Worm (Caenorhabditis elegans) whole organism, L2 larva: ENCODE results near the gene pak-2.

Experiments used
- F13H6.1 ChIP-seq: sonication (generic microtip); optimal IDR thresholded peaks from 2 replicates; lab custom pipeline; 2016; ENCODE audit warnings: missing genetic modification characterization, missing compliant biosample characterization
- R02D3.7 ChIP-seq: fragments of 150-350 bp; optimal IDR thresholded peaks from 2 replicates; lab custom pipeline; 2014; ENCODE audit warnings: missing biosample characterization, missing genetic modification characterization
- Y55F3AM.14 ChIP-seq: fragments of 200-800 bp; sonication (Bioruptor generic); optimal IDR thresholded peaks from 2 replicates; lab custom pipeline; 2018; ENCODE audit warnings: mild to moderate bottlenecking, missing genetic modification characterization, missing compliant biosample characterization
- ZK546.5 ChIP-seq: sonication (generic microtip); optimal IDR thresholded peaks from 2 replicates; lab custom pipeline; 2017; ENCODE audit warnings: missing biosample characterization, missing genetic modification characterization
- alr-1 ChIP-seq: fragments of 150-350 bp; optimal IDR thresholded peaks from 2 replicates; lab custom pipeline; 2014; ENCODE audit warnings: missing biosample characterization, missing genetic modification characterization
- blmp-1 ChIP-seq: sonication (generic microtip); optimal IDR thresholded peaks from 2 replicates; lab custom pipeline; 2017; ENCODE audit warnings: missing genetic modification characterization, mild to moderate bottlenecking, missing compliant biosample characterization, antibody characterized with exemption, moderate library complexity; ENCODE audit not compliant: insufficient read depth
- ceh-16 ChIP-seq: fragments of 150-350 bp; optimal IDR thresholded peaks from 2 replicates; lab custom pipeline; 2014; ENCODE audit warnings: missing biosample characterization, missing genetic modification characterization
- ceh-82 ChIP-seq: fragments of 150-350 bp; optimal IDR thresholded peaks from 2 replicates; lab custom pipeline; 2014; ENCODE audit warnings: missing biosample characterization, missing genetic modification characterization
- crh-2 ChIP-seq: sonication (generic microtip); optimal IDR thresholded peaks from 2 replicates; lab custom pipeline; 2017; ENCODE audit warnings: missing biosample characterization, missing genetic modification characterization
- egl-27 ChIP-seq: sonication (generic microtip); optimal IDR thresholded peaks from 3 replicates; lab custom pipeline; 2017; ENCODE audit warnings: missing biosample characterization, missing genetic modification reagents, missing genetic modification characterization
- elt-1 ChIP-seq: fragments of 150-350 bp; optimal IDR thresholded peaks from 2 replicates; lab custom pipeline; 2014; ENCODE audit warnings: missing biosample characterization, missing genetic modification characterization
- elt-3 ChIP-seq: sonication (generic microtip); optimal IDR thresholded peaks from 2 replicates; lab custom pipeline; 2017; ENCODE audit warnings: missing biosample characterization, missing genetic modification characterization
- fos-1 ChIP-seq: fragments of 150-350 bp; optimal IDR thresholded peaks from 2 replicates; lab custom pipeline; 2014; ENCODE audit warnings: missing biosample characterization, missing genetic modification characterization
- gmeb-1 ChIP-seq: fragments of 150-350 bp; optimal IDR thresholded peaks from 2 replicates; lab custom pipeline; 2014; ENCODE audit warnings: missing biosample characterization, missing genetic modification characterization
- lin-11 ChIP-seq: fragments of 150-350 bp; sonication (generic microtip); optimal IDR thresholded peaks from 2 replicates; lab custom pipeline; 2014; ENCODE audit warnings: missing biosample characterization, missing genetic modification characterization, inconsistent platforms, mixed read lengths
- lin-39 ChIP-seq: fragments of 150-350 bp; optimal IDR thresholded peaks from 2 replicates; lab custom pipeline; 2014; ENCODE audit warnings: missing biosample characterization, missing genetic modification reagents, missing genetic modification characterization
- lsy-2 ChIP-seq, 2 experiments: fragments of 150-350 bp in 1 of 2; sonication (generic microtip) in 1 of 2; optimal IDR thresholded peaks; 2 replicates each; lab custom pipeline; 2014 to 2017; ENCODE audit warnings: missing biosample characterization in 2 of 2, missing genetic modification characterization in 2 of 2
- mab-5 ChIP-seq: fragments of 150-350 bp; optimal IDR thresholded peaks from 2 replicates; lab custom pipeline; 2014; ENCODE audit warnings: missing biosample characterization, missing genetic modification characterization
- mbf-1 ChIP-seq: sonication (generic microtip); optimal IDR thresholded peaks from 2 replicates; lab custom pipeline; 2017; ENCODE audit warnings: missing biosample characterization, missing genetic modification characterization
- mdl-1 ChIP-seq, 2 experiments: fragments of 150-350 bp in 1 of 2; sonication (generic microtip) in 1 of 2; optimal IDR thresholded peaks; 2 replicates each; lab custom pipeline; 2017; ENCODE audit warnings: missing biosample characterization in 2 of 2, missing genetic modification characterization in 2 of 2
- nhr-10 ChIP-seq: sonication (generic microtip); optimal IDR thresholded peaks from 2 replicates; lab custom pipeline; 2017; ENCODE audit warnings: missing biosample characterization, missing genetic modification characterization
- nhr-11 ChIP-seq: fragments of 150-350 bp; optimal IDR thresholded peaks from 2 replicates; lab custom pipeline; 2014; ENCODE audit warnings: missing biosample characterization, missing genetic modification characterization
- nhr-129 ChIP-seq: fragments of 150-350 bp; optimal IDR thresholded peaks from 2 replicates; lab custom pipeline; 2014; ENCODE audit warnings: missing biosample characterization, missing genetic modification characterization
- nhr-21 ChIP-seq: fragments of 150-350 bp; optimal IDR thresholded peaks from 2 replicates; lab custom pipeline; 2014; ENCODE audit warnings: missing biosample characterization, missing genetic modification characterization
- nhr-237 ChIP-seq: fragments of 150-350 bp; optimal IDR thresholded peaks from 2 replicates; lab custom pipeline; 2014; ENCODE audit warnings: missing biosample characterization, missing genetic modification characterization
- nhr-25 ChIP-seq: fragments of 150-350 bp; sonication (generic microtip); optimal IDR thresholded peaks from 3 replicates; lab custom pipeline; 2014; ENCODE audit warnings: missing biosample characterization, missing genetic modification characterization
- nhr-77 ChIP-seq: fragments of 150-350 bp; optimal IDR thresholded peaks from 2 replicates; lab custom pipeline; 2014; ENCODE audit warnings: missing biosample characterization, missing genetic modification characterization
- sem-4 ChIP-seq: fragments of 150-350 bp; optimal IDR thresholded peaks from 2 replicates; lab custom pipeline; 2014; ENCODE audit warnings: missing biosample characterization, missing genetic modification reagents, missing genetic modification characterization
- skn-1 ChIP-seq: sonication (generic microtip); optimal IDR thresholded peaks from 2 replicates; lab custom pipeline; 2017; ENCODE audit warnings: missing biosample characterization, missing genetic modification characterization
- sma-3 ChIP-seq: sonication (generic microtip); optimal IDR thresholded peaks from 2 replicates; lab custom pipeline; 2016; ENCODE audit warnings: missing genetic modification reagents, missing genetic modification characterization, missing compliant biosample characterization
- sma-9 ChIP-seq, 2 experiments: fragments of 150-350 bp in 1 of 2; sonication (generic microtip) in 1 of 2; optimal IDR thresholded peaks; 2 replicates each; lab custom pipeline; 2014 to 2016; ENCODE audit warnings: missing genetic modification characterization in 2 of 2, mild to moderate bottlenecking in 1 of 2, missing biosample characterization in 1 of 2, missing compliant biosample characterization in 1 of 2, missing genetic modification reagents in 1 of 2, moderate library complexity in 1 of 2
- unc-62 ChIP-seq: fragments of 150-350 bp; optimal IDR thresholded peaks from 2 replicates; lab custom pipeline; 2014; ENCODE audit warnings: missing biosample characterization, missing genetic modification reagents, missing genetic modification characterization
- ztf-11 ChIP-seq: sonication (generic microtip); optimal IDR thresholded peaks from 2 replicates; lab custom pipeline; 2017; ENCODE audit warnings: missing biosample characterization, missing genetic modification characterization

Gene pak-2

DNA sequence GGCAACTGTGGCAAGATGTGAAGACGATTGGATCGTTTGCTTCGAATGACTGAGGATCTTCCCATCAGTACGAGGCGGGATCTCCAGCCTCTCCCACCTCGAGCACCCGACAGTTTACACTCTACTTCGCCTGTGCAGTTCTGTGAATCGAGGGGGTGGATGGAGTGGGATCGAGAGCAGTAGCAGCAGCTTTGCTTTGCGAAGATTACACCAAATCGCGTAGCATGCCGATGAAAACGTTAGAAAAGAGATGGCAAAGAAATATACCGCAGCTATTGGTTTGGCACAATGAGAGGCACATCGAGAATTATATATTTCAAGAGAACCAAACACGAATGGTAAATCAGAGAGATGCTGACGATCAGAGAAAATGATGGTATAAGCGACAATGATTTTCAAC is 35.2 kb upstream of the pak-2 start, which contains the start of gene act-3:
TSS of gene act-3 (minus strand) at position 51 of the 400 bp plus-strand sequence.
- TF ChIP-seq nhr-129 (tag; lab: Kevin White, UChicago) (peak; percentile 39), nhr-237 (tag; lab: Kevin White, UChicago) (no peak), Y55F3AM.14 (GFP tag; lab: Kevin White, UChicago) (no peak), F13H6.1 (tag; lab: Kevin White, UChicago) (peak; percentile 44), sma-9 (GFP tag; optimal IDR thresholded peaks at IDR 0.05; lab: Kevin White, UChicago) (peak; percentile 16), sma-9 (tag; optimal IDR thresholded peaks at IDR 0.05; lab: Kevin White, UChicago) (no peak)

ce11 chrV:11073354-11073753 is 34.1 kb upstream of the pak-2 start:
- no peak for TF ChIP-seq nhr-77 (tag; lab: Kevin White, UChicago)
- no peak for TF ChIP-seq ceh-16 (tag; lab: Kevin White, UChicago)
- TF ChIP-seq alr-1 (tag; lab: Kevin White, UChicago), result no peak
- no peak for TF ChIP-seq mab-5 (tag; lab: Kevin White, UChicago)
- TF ChIP-seq lin-11, result no peak
- no peak for TF ChIP-seq lsy-2 (tag; optimal IDR thresholded peaks at IDR 0.05; lab: Kevin White, UChicago)
- no peak for TF ChIP-seq ceh-82
- no peak for TF ChIP-seq R02D3.7
- TF ChIP-seq nhr-25 (tag; lab: Kevin White, UChicago), result no peak
- TF ChIP-seq sma-9 (GFP tag; optimal IDR thresholded peaks at IDR 0.05; lab: Kevin White, UChicago), result peak; percentile 25
- no peak for TF ChIP-seq sma-9 (tag; optimal IDR thresholded peaks at IDR 0.05; lab: Kevin White, UChicago)
- TF ChIP-seq F13H6.1 (tag; lab: Kevin White, UChicago), result no peak
- TF ChIP-seq nhr-129 (tag; lab: Kevin White, UChicago), result peak; percentile 20
- TF ChIP-seq nhr-21 (tag; lab: Kevin White, UChicago), result no peak
- TF ChIP-seq nhr-237 (tag; lab: Kevin White, UChicago), result no peak

DNA sequence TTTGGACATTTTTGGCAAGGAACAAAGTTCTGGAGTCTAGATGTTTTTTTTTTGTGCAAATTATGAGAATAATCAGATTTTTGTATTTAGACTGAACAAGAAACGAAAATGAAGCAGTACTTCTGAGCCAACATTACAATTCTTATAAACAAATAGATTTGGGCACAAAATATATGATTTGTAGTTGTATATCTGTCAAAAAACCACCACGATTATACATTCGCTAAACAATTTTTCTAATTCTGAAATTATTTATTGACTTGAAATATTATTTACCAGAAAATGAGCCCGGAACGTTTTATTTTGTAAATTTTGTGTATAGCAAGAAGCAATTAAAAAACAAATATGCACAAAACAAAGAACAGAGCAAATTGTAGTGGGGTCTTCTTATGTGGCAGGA is 32.2 kb upstream of the pak-2 start:
- no peak for TF ChIP-seq nhr-10
- TF ChIP-seq nhr-129 (tag; lab: Kevin White, UChicago), result no peak
- no peak for TF ChIP-seq ztf-11 (tag; lab: Kevin White, UChicago)
- no peak for TF ChIP-seq ZK546.5 (tag; lab: Kevin White, UChicago)
- TF ChIP-seq unc-62, result no peak
- TF ChIP-seq blmp-1 (tag; lab: Kevin White, UChicago), result no peak
- no peak for TF ChIP-seq nhr-11 (tag; lab: Kevin White, UChicago)
- TF ChIP-seq mbf-1 (tag; lab: Kevin White, UChicago), result no peak
- TF ChIP-seq sem-4 (tag; lab: Kevin White, UChicago), result no peak

DNA sequence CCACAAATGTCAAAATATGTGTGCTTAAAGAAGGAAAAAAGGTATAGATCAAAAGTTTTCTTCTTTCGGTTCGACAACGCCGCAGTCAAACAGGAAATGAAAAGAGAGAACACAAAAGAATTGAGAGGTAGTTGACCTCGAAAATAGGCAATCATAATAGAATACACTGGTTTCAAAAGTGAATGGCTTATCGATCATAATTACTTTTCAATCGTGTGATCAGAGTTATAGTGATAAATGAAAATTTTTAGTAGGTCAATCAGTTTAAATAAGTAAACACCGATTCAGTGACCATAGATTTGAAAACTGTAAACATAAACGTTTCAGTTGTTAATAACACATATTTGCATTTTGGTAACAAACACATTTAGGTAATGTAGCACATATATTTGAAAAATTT is 31.2 kb upstream of the pak-2 start:
- TF ChIP-seq nhr-21 (tag; lab: Kevin White, UChicago) (peak; percentile 12), lsy-2 (tag; optimal IDR thresholded peaks at IDR 0.05; lab: Kevin White, UChicago) (no peak), crh-2 (peak; percentile 22), skn-1 (no peak), unc-62 (no peak), elt-1 (no peak), blmp-1 (tag; lab: Kevin White, UChicago) (peak; percentile 81), ceh-16 (tag; lab: Kevin White, UChicago) (no peak), elt-3 (tag; lab: Kevin White, UChicago) (no peak), egl-27 (tag; lab: Kevin White, UChicago) (no peak), mdl-1 (tag; optimal IDR thresholded peaks at IDR 0.05; lab: Kevin White, UChicago) (no peak), R02D3.7 (no peak), nhr-25 (tag; lab: Kevin White, UChicago) (peak; percentile 75), sma-3 (peak; percentile 7), fos-1 (peak; percentile 17)

ce11 chrV:11069277-11069676 is 30.0 kb upstream of the pak-2 start, which contains the start of gene T04C12.8:
TSS of gene T04C12.8 (minus strand) at chrV:11069358.
- no peak for TF ChIP-seq mab-5 (tag; lab: Kevin White, UChicago)
- TF ChIP-seq lin-39 (tag; lab: Kevin White, UChicago), result no peak
- TF ChIP-seq lsy-2 (tag; optimal IDR thresholded peaks at IDR 0.05; lab: Kevin White, UChicago), result peak in 1 of 2 experiments; percentile 46
- TF ChIP-seq nhr-21 (tag; lab: Kevin White, UChicago), result peak; percentile 5
- peak; percentile 11 for TF ChIP-seq sma-3
- TF ChIP-seq crh-2, result peak; percentile 62
- peak; percentile 78 for TF ChIP-seq skn-1
- peak; percentile 18 for TF ChIP-seq gmeb-1 (tag; lab: Kevin White, UChicago)
- peak; percentile 31 for TF ChIP-seq F13H6.1 (tag; lab: Kevin White, UChicago)
- TF ChIP-seq egl-27 (tag; lab: Kevin White, UChicago), result peak; percentile 15
- peak; percentile 51 for TF ChIP-seq sma-9 (GFP tag; optimal IDR thresholded peaks at IDR 0.05; lab: Kevin White, UChicago)
- no peak for TF ChIP-seq sma-9 (tag; optimal IDR thresholded peaks at IDR 0.05; lab: Kevin White, UChicago)
- TF ChIP-seq nhr-25 (tag; lab: Kevin White, UChicago), result peak; percentile 13
- no peak for TF ChIP-seq ztf-11 (tag; lab: Kevin White, UChicago)
- TF ChIP-seq fos-1, result peak; percentile 86
- no peak for TF ChIP-seq Y55F3AM.14 (GFP tag; lab: Kevin White, UChicago)
- peak in 1 of 2 experiments; percentile 33 for TF ChIP-seq mdl-1 (tag; optimal IDR thresholded peaks at IDR 0.05; lab: Kevin White, UChicago)
